Fruit fly (Drosophila melanogaster): ENCODE results near the gene Hinfp.

DNA sequence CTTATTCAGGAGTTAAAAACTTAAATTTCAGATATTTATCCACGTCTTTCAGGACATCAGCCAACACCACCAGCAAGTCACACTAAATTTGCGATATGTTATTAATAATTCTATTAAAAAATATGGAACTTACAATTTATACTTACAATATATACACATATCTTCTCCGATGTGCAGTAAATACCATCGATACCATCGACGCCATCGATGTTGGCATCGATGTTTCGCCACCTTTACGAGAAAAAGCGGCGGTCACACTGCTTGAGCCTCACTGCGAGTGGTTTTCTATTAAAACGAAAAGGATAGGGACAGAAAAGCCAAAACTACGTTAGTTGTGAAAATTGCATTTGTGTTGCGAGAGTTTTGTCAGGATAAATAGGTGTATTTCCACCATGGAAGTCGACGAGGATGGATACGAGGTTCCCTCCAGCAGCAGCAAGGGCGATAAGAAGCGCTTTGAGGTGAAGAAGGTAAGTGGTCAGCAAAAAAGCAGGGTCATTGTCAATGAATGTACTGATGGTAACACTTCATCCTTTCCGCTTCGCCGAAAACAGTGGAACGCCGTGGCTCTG is 21.8 kb downstream of the Hinfp start, which contains the start of gene Roc1a:
- TF ChIP-seq dmrt93B (GFP tag; optimal IDR thresholded peaks at IDR 0.05) (no peak), Mio (GFP tag; optimal IDR thresholded peaks at IDR 0.05) (no peak), Hr78 (GFP tag; optimal IDR thresholded peaks at IDR 0.05) (no peak), usp (GFP tag; optimal IDR thresholded peaks at IDR 0.05) (no peak), ey (GFP tag; optimal IDR thresholded peaks at IDR 0.05) (no peak)
